Worm (Caenorhabditis elegans) whole organism, late embryonic: ENCODE measurements around the gene cyp-33A1.

Source experiments
- ceh-6 ChIP-seq: fragments of 200-800 bp; sonication (Bioruptor generic); optimal IDR thresholded peaks from 2 replicates; lab custom pipeline; 2018; ENCODE audit warnings: mild to moderate bottlenecking, missing genetic modification characterization, missing compliant biosample characterization
- ets-4 ChIP-seq: sonication (generic microtip); optimal IDR thresholded peaks from 2 replicates; lab custom pipeline; 2016; ENCODE audit warnings: missing genetic modification characterization, missing compliant biosample characterization
- lim-6 ChIP-seq: sonication (generic microtip); optimal IDR thresholded peaks from 2 replicates; lab custom pipeline; 2016; ENCODE audit warnings: missing genetic modification characterization, missing compliant biosample characterization
- nfya-1 ChIP-seq: sonication (generic microtip); optimal IDR thresholded peaks from 2 replicates; lab custom pipeline; 2017; ENCODE audit warnings: missing genetic modification characterization, mild to moderate bottlenecking, missing compliant biosample characterization, antibody characterized with exemption, moderate library complexity
- sox-4 ChIP-seq: sonication (generic microtip); optimal IDR thresholded peaks from 2 replicates; lab custom pipeline; 2017; ENCODE audit warnings: mild to moderate bottlenecking, missing genetic modification characterization, inconsistent platforms, missing compliant biosample characterization
- tbx-7 ChIP-seq: sonication (generic microtip); optimal IDR thresholded peaks from 2 replicates; lab custom pipeline; 2016; ENCODE audit warnings: missing genotype, missing genetic modification characterization, missing compliant biosample characterization

ce11 chrV:7705316-7705715 lies 24.1 kb upstream of the cyp-33A1 start, which contains the start of gene srw-3:
- TF ChIP-seq tbx-7 (tag; lab: Kevin White, UChicago): no peak
- no peak for TF ChIP-seq nfya-1 (tag; lab: Kevin White, UChicago)
- TF ChIP-seq lim-6 (tag; lab: Kevin White, UChicago): no peak
- no peak for TF ChIP-seq ets-4 (tag; lab: Kevin White, UChicago)
- TF ChIP-seq sox-4 (tag; lab: Kevin White, UChicago): no peak
- TF ChIP-seq ceh-6 (GFP tag; lab: Kevin White, UChicago): no peak
